Worm (Caenorhabditis elegans): ENCODE measurements around the gene srbc-48.

srbc-48 gene

ce11 chrV:15781086-15781485 is 39.0 kb upstream of the srbc-48 start, which contains the start of gene T26E4.2:
Gene T26E4.2, plus strand, starts transcription at chrV:15781386.
- TF ChIP-seq lin-13 (GFP tag; optimal IDR thresholded peaks at IDR 0.05) (no peak), nhr-11 (tag; optimal IDR thresholded peaks at IDR 0.05) (no peak), nhr-77 (tag; optimal IDR thresholded peaks at IDR 0.05) (no peak), blmp-1 (tag; optimal IDR thresholded peaks at IDR 0.05; ENCODE audit: insufficient read depth) (no peak), skn-1 (tag; optimal IDR thresholded peaks at IDR 0.05) (no peak), aly-2 (tag; optimal IDR thresholded peaks at IDR 0.05) (no peak), nhr-6 (tag; optimal IDR thresholded peaks at IDR 0.05) (no peak), ceh-16 (tag; optimal IDR thresholded peaks at IDR 0.05) (no peak), dmd-4 (tag; optimal IDR thresholded peaks at IDR 0.05) (no peak), crh-2 (tag; optimal IDR thresholded peaks at IDR 0.05) (no peak), sma-3 (GFP tag; optimal IDR thresholded peaks at IDR 0.05) (no peak), ztf-11 (tag; optimal IDR thresholded peaks at IDR 0.05) (no peak), mbf-1 (tag; optimal IDR thresholded peaks at IDR 0.05) (no peak), ZK546.5 (tag; optimal IDR thresholded peaks at IDR 0.05) (no peak), zag-1 (tag; optimal IDR thresholded peaks at IDR 0.05) (no peak), nhr-21 (tag; optimal IDR thresholded peaks at IDR 0.05) (no peak), elt-1 (tag; optimal IDR thresholded peaks at IDR 0.05) (no peak), sma-9 (GFP tag; optimal IDR thresholded peaks at IDR 0.05) (no peak), sma-9 (tag; optimal IDR thresholded peaks at IDR 0.05) (no peak), ama-1 (optimal IDR thresholded peaks at IDR 0.05) (no peak), F13H6.1 (tag; optimal IDR thresholded peaks at IDR 0.05) (no peak)

DNA sequence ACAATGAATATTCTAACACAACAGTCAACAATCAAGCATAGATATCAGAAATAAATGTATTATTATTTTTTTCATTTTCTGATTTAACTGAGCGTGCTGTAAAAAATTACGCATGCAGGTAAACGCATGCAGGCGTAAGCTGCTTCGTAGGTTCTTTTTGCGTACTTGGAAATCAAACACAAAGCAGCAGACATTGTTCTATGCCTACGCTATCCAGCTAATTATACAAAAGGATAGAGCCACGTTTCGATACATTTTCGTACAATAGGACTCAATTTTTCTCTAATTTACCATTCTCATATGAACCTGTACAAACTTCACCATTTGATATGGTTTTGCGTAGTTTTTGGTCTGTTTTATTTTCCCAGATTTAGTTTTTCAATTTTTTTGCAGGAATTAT is 37.6 kb upstream of the srbc-48 start, which contains the start of gene T26E4.3:
Gene T26E4.3, plus strand, starts transcription at position 301 of the 400 bp plus-strand sequence.
- no peak for TF ChIP-seq C34F6.9 (tag; optimal IDR thresholded peaks at IDR 0.05)
- TF ChIP-seq crh-2 (tag; optimal IDR thresholded peaks at IDR 0.05), result no peak
- TF ChIP-seq aly-2 (tag; optimal IDR thresholded peaks at IDR 0.05), result no peak
- no peak for TF ChIP-seq sma-3 (GFP tag; optimal IDR thresholded peaks at IDR 0.05)
- TF ChIP-seq ama-1 (optimal IDR thresholded peaks at IDR 0.05), result no peak

- no peak for TF ChIP-seq C34F6.9 (tag; optimal IDR thresholded peaks at IDR 0.05)
- no peak for TF ChIP-seq unc-62 (GFP tag; optimal IDR thresholded peaks at IDR 0.05)
- no peak for TF ChIP-seq mdl-1 (tag; optimal IDR thresholded peaks at IDR 0.05)
- TF ChIP-seq nhr-12 (tag; optimal IDR thresholded peaks at IDR 0.05), result no peak
- no peak for TF ChIP-seq sma-9 (GFP tag; optimal IDR thresholded peaks at IDR 0.05)
- TF ChIP-seq sma-9 (tag; optimal IDR thresholded peaks at IDR 0.05), result no peak
- TF ChIP-seq unc-39 (tag; optimal IDR thresholded peaks at IDR 0.05), result no peak
- TF ChIP-seq ZK546.5 (tag; optimal IDR thresholded peaks at IDR 0.05), result no peak
- TF ChIP-seq ceh-82 (tag; optimal IDR thresholded peaks at IDR 0.05), result no peak
- TF ChIP-seq unc-55 (GFP tag; optimal IDR thresholded peaks at IDR 0.05), result no peak
- TF ChIP-seq mbf-1 (tag; optimal IDR thresholded peaks at IDR 0.05), result no peak
- no peak for TF ChIP-seq nhr-11 (tag; optimal IDR thresholded peaks at IDR 0.05)
- TF ChIP-seq Y55F3AM.14 (GFP tag; optimal IDR thresholded peaks at IDR 0.05), result no peak
- TF ChIP-seq nhr-237 (tag; optimal IDR thresholded peaks at IDR 0.05), result no peak
- no peak for TF ChIP-seq nhr-21 (tag; optimal IDR thresholded peaks at IDR 0.05)
- no peak for TF ChIP-seq skn-1 (tag; optimal IDR thresholded peaks at IDR 0.05)
- TF ChIP-seq ztf-11 (tag; optimal IDR thresholded peaks at IDR 0.05), result no peak
- no peak for TF ChIP-seq lin-13 (GFP tag; optimal IDR thresholded peaks at IDR 0.05)
- no peak for TF ChIP-seq nhr-25 (tag; optimal IDR thresholded peaks at IDR 0.05)
- TF ChIP-seq ztf-1 (GFP tag; conservative IDR thresholded peaks at IDR 0.05), result no peak
- TF ChIP-seq nhr-10 (tag; optimal IDR thresholded peaks at IDR 0.05), result no peak
Measured at ce11 chrV:15792409-15792808, 27.7 kb upstream of the srbc-48 start, which contains the start of gene T26E4.4. Gene T26E4.4, minus strand, starts transcription at chrV:15792509.

- TF ChIP-seq nhr-25 (tag; optimal IDR thresholded peaks at IDR 0.05) (no peak), mab-5 (tag; optimal IDR thresholded peaks at IDR 0.05) (no peak), nhr-237 (tag; optimal IDR thresholded peaks at IDR 0.05) (no peak), lin-11 (tag; optimal IDR thresholded peaks at IDR 0.05) (no peak), nhr-77 (tag; optimal IDR thresholded peaks at IDR 0.05) (no peak), ZK546.5 (tag; optimal IDR thresholded peaks at IDR 0.05) (no peak), mbf-1 (tag; optimal IDR thresholded peaks at IDR 0.05) (no peak), nhr-12 (tag; optimal IDR thresholded peaks at IDR 0.05) (no peak), elt-1 (tag; optimal IDR thresholded peaks at IDR 0.05) (no peak), gmeb-1 (tag; optimal IDR thresholded peaks at IDR 0.05) (no peak), mdl-1 (tag; optimal IDR thresholded peaks at IDR 0.05) (no peak), blmp-1 (tag; optimal IDR thresholded peaks at IDR 0.05; ENCODE audit: insufficient read depth) (no peak), nhr-21 (tag; optimal IDR thresholded peaks at IDR 0.05) (no peak), nhr-10 (tag; optimal IDR thresholded peaks at IDR 0.05) (no peak), ama-1 (optimal IDR thresholded peaks at IDR 0.05) (no peak)
Measured at ce11 chrV:15793270-15793669, 26.8 kb upstream of the srbc-48 start, which contains the start of gene T26E4.7. Gene T26E4.7, plus strand, starts transcription at chrV:15793570.
